Worm (Caenorhabditis elegans) whole organism, late embryonic: ENCODE data around the gene F53A10.2.

ENCODE experiments used
- C38D4.7 ChIP-seq: fragments of 200-800 bp; sonication (Bioruptor generic); optimal IDR thresholded peaks from 2 replicates; lab custom pipeline; 2018; ENCODE audit warnings: mild to moderate bottlenecking, missing genetic modification characterization, moderate library complexity, missing compliant biosample characterization
- F13H6.1 ChIP-seq: sonication (generic microtip); optimal IDR thresholded peaks from 2 replicates; lab custom pipeline; 2016; ENCODE audit warnings: missing genetic modification characterization, missing compliant biosample characterization
- K02D7.2 ChIP-seq: sonication (generic microtip); optimal IDR thresholded peaks from 2 replicates; lab custom pipeline; 2017; ENCODE audit warnings: mild to moderate bottlenecking, missing genetic modification characterization, missing compliant biosample characterization
- K09A11.1 ChIP-seq: sonication (generic microtip); optimal IDR thresholded peaks from 2 replicates; lab custom pipeline; 2017; ENCODE audit warnings: antibody characterized with exemption, mild to moderate bottlenecking, missing genetic modification characterization, missing compliant biosample characterization; ENCODE audit not compliant: insufficient read depth
- Y22D7AL.16 ChIP-seq: sonication (generic microtip); optimal IDR thresholded peaks from 2 replicates; lab custom pipeline; 2016; ENCODE audit warnings: missing genetic modification characterization, missing compliant biosample characterization
- ama-1 ChIP-seq: fragments of 150-350 bp; optimal IDR thresholded peaks from 2 replicates; lab custom pipeline; 2014
- ceh-19 ChIP-seq: fragments of 200-800 bp; sonication (Bioruptor generic); optimal IDR thresholded peaks from 2 replicates; lab custom pipeline; 2018; ENCODE audit warnings: mild to moderate bottlenecking, missing genetic modification characterization, missing compliant biosample characterization
- ceh-2 ChIP-seq: sonication (generic microtip); optimal IDR thresholded peaks from 2 replicates; lab custom pipeline; 2016; ENCODE audit warnings: missing genotype, missing genetic modification characterization, missing compliant biosample characterization
- ceh-22 ChIP-seq: sonication (generic microtip); optimal IDR thresholded peaks from 2 replicates; lab custom pipeline; 2017; ENCODE audit warnings: missing biosample characterization, missing genetic modification characterization
- ceh-24 ChIP-seq: sonication (generic microtip); optimal IDR thresholded peaks from 2 replicates; lab custom pipeline; 2016; ENCODE audit warnings: mild to moderate bottlenecking, missing genetic modification characterization, missing compliant biosample characterization
- ceh-30 ChIP-seq: fragments of 150-350 bp; optimal IDR thresholded peaks from 2 replicates; lab custom pipeline; 2014; ENCODE audit warnings: missing biosample characterization, missing genetic modification characterization
- ceh-34 ChIP-seq: sonication (generic microtip); optimal IDR thresholded peaks from 2 replicates; lab custom pipeline; 2016; ENCODE audit warnings: mild to moderate bottlenecking, missing genetic modification characterization, missing compliant biosample characterization
- ceh-9 ChIP-seq: sonication (generic microtip); optimal IDR thresholded peaks from 2 replicates; lab custom pipeline; 2016; ENCODE audit warnings: mild to moderate bottlenecking, missing genetic modification characterization, inconsistent platforms, missing compliant biosample characterization
- dmd-4 ChIP-seq: sonication (generic microtip); optimal IDR thresholded peaks from 2 replicates; lab custom pipeline; 2016; ENCODE audit warnings: borderline replicate concordance, missing genetic modification characterization, missing compliant biosample characterization
- dve-1 ChIP-seq: sonication (generic microtip); optimal IDR thresholded peaks from 2 replicates; lab custom pipeline; 2017; ENCODE audit warnings: antibody characterized with exemption, mild to moderate bottlenecking, missing genetic modification characterization, missing compliant biosample characterization
- ets-4 ChIP-seq: sonication (generic microtip); optimal IDR thresholded peaks from 2 replicates; lab custom pipeline; 2016; ENCODE audit warnings: missing genetic modification characterization, missing compliant biosample characterization
- eyg-1 ChIP-seq: sonication (generic microtip); optimal IDR thresholded peaks from 2 replicates; lab custom pipeline; 2016; ENCODE audit warnings: missing genotype, missing genetic modification characterization, missing compliant biosample characterization
- fkh-10 ChIP-seq: fragments of 150-350 bp; optimal IDR thresholded peaks from 2 replicates; lab custom pipeline; 2014; ENCODE audit warnings: missing biosample characterization, missing genetic modification reagents, missing genetic modification characterization
- fkh-6 ChIP-seq: sonication (generic microtip); optimal IDR thresholded peaks from 2 replicates; lab custom pipeline; 2016; ENCODE audit warnings: missing genetic modification characterization, missing compliant biosample characterization
- gmeb-2 ChIP-seq: sonication (generic microtip); optimal IDR thresholded peaks from 2 replicates; lab custom pipeline; 2016; ENCODE audit warnings: missing genetic modification characterization, inconsistent platforms, missing compliant biosample characterization
- hlh-13 ChIP-seq: fragments of 200-800 bp; sonication (Bioruptor generic); optimal IDR thresholded peaks from 2 replicates; lab custom pipeline; 2018; ENCODE audit warnings: mild to moderate bottlenecking, missing genetic modification characterization, missing compliant biosample characterization
- hlh-30 ChIP-seq: sonication (generic microtip); optimal IDR thresholded peaks from 2 replicates; lab custom pipeline; 2017; ENCODE audit warnings: antibody characterized with exemption, missing genetic modification characterization, missing compliant biosample characterization; ENCODE audit not compliant: insufficient read depth
- hlh-6 ChIP-seq: sonication (generic microtip); optimal IDR thresholded peaks from 2 replicates; lab custom pipeline; 2016; ENCODE audit warnings: missing genotype, missing genetic modification characterization, missing compliant biosample characterization
- hlh-8 ChIP-seq: sonication (generic microtip); optimal IDR thresholded peaks from 2 replicates; lab custom pipeline; 2016; ENCODE audit warnings: missing genotype, missing genetic modification characterization, missing compliant biosample characterization
- mec-3 ChIP-seq: sonication (generic microtip); optimal IDR thresholded peaks from 2 replicates; lab custom pipeline; 2016; ENCODE audit warnings: borderline replicate concordance, missing genetic modification characterization, missing compliant biosample characterization
- nhr-11 ChIP-seq: fragments of 150-350 bp; optimal IDR thresholded peaks from 2 replicates; lab custom pipeline; 2014; ENCODE audit warnings: missing biosample characterization, missing genetic modification characterization
- nhr-232 ChIP-seq: sonication (generic microtip); optimal IDR thresholded peaks from 2 replicates; lab custom pipeline; 2016; ENCODE audit warnings: missing genetic modification characterization, missing compliant biosample characterization
- npax-4 ChIP-seq: sonication (generic microtip); optimal IDR thresholded peaks from 2 replicates; lab custom pipeline; 2016; ENCODE audit warnings: missing genetic modification characterization, missing compliant biosample characterization
- odd-2 ChIP-seq: sonication (generic microtip); optimal IDR thresholded peaks from 2 replicates; lab custom pipeline; 2017; ENCODE audit warnings: antibody characterized with exemption, mild to moderate bottlenecking, missing genetic modification characterization, missing compliant biosample characterization
- pag-3 ChIP-seq: sonication (generic microtip); optimal IDR thresholded peaks from 2 replicates; lab custom pipeline; 2016; ENCODE audit warnings: missing compliant biosample characterization, missing genetic modification characterization, borderline replicate concordance
- pax-1 ChIP-seq: fragments of 150-350 bp; optimal IDR thresholded peaks from 2 replicates; lab custom pipeline; 2014; ENCODE audit warnings: missing biosample characterization, missing genetic modification characterization
- pha-2 ChIP-seq: sonication (generic microtip); optimal IDR thresholded peaks from 2 replicates; lab custom pipeline; 2017; ENCODE audit warnings: mild to moderate bottlenecking, missing genetic modification characterization, missing compliant biosample characterization
- pha-4 ChIP-seq: fragments of 150-350 bp; optimal IDR thresholded peaks from 2 replicates; lab custom pipeline; 2018; ENCODE audit warnings: missing biosample characterization, missing genetic modification reagents, missing genetic modification characterization
- pqm-1 ChIP-seq: sonication (generic microtip); optimal IDR thresholded peaks from 2 replicates; lab custom pipeline; 2016; ENCODE audit warnings: missing genetic modification characterization, missing compliant biosample characterization
- pros-1 ChIP-seq: fragments of 150-350 bp; optimal IDR thresholded peaks from 2 replicates; lab custom pipeline; 2014; ENCODE audit warnings: missing biosample characterization, missing genetic modification reagents, missing genetic modification characterization
- ref-2 ChIP-seq: sonication (generic microtip); optimal IDR thresholded peaks from 2 replicates; lab custom pipeline; 2016; ENCODE audit warnings: missing genetic modification characterization, missing compliant biosample characterization
- sdc-2 ChIP-seq: sonication (generic microtip); optimal IDR thresholded peaks from 2 replicates; lab custom pipeline; 2016; ENCODE audit warnings: missing genotype, missing genetic modification characterization, missing compliant biosample characterization
- sox-2 ChIP-seq: fragments of 200-800 bp; sonication (Bioruptor generic); IDR thresholded peaks from 2 replicates; pipeline ENCODE4 v1.3.6; 2022; ENCODE audit warnings: missing genetic modification reagents, missing genetic modification characterization, missing compliant biosample characterization
- tbx-2 ChIP-seq: sonication (generic microtip); optimal IDR thresholded peaks from 2 replicates; lab custom pipeline; 2016; ENCODE audit warnings: missing genetic modification characterization, missing compliant biosample characterization
- tbx-7 ChIP-seq: sonication (generic microtip); optimal IDR thresholded peaks from 2 replicates; lab custom pipeline; 2016; ENCODE audit warnings: missing genotype, missing genetic modification characterization, missing compliant biosample characterization
- unc-3 ChIP-seq, 2 experiments: fragments of 200-800 bp in 1 of 2; sonication (Bioruptor generic) in 1 of 2; sonication (generic microtip) in 1 of 2; conservative IDR thresholded peaks in 1 of 2; optimal IDR thresholded peaks in 1 of 2; 2 replicates each; pipeline versions ENCODE4 v1.3.6 to Lab custom; 2016 to 2022; ENCODE audit warnings: missing compliant biosample characterization in 2 of 2, missing genetic modification characterization in 2 of 2, missing genetic modification reagents in 1 of 2
- unc-55 ChIP-seq: sonication (generic microtip); optimal IDR thresholded peaks from 2 replicates; lab custom pipeline; 2017; ENCODE audit warnings: missing biosample characterization, missing genetic modification reagents, missing genetic modification characterization
- ztf-16 ChIP-seq: sonication (generic microtip); optimal IDR thresholded peaks from 2 replicates; lab custom pipeline; 2017; ENCODE audit warnings: missing genetic modification characterization, missing compliant biosample characterization

The F53A10.2 gene

DNA sequence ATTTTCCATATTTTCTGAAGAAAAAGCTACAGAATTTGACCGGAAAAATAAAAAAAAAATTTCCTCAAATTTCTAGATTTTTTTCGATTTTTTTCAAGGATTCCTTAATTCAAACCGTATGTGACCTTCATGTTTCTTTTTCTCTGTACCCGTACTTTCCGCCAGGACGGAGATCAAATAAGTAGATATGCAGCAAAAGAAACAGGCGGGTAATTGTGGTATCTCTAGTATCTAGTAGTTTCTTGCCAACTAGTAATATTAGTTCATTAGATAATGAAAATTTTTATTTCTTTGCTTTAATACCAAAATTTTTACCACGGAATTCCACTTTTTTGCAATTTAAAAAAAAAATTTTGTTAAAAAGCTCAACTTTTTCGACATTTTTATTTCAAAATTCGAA lies 17.5 kb downstream of the F53A10.2 start:
- TF ChIP-seq sdc-2 (tag; lab: Kevin White, UChicago) (no peak), ceh-22 (no peak), hlh-8 (tag; lab: Kevin White, UChicago) (no peak), fkh-6 (tag; lab: Kevin White, UChicago) (no peak), ceh-24 (tag; lab: Kevin White, UChicago) (no peak)

- no peak for TF ChIP-seq F13H6.1 (tag; lab: Kevin White, UChicago)
- TF ChIP-seq K09A11.1 (tag; lab: Kevin White, UChicago), result no peak
- TF ChIP-seq gmeb-2 (tag; lab: Kevin White, UChicago), result no peak
- TF ChIP-seq pax-1 (tag; lab: Kevin White, UChicago), result no peak
- no peak for TF ChIP-seq sdc-2 (tag; lab: Kevin White, UChicago)
- TF ChIP-seq odd-2 (tag; lab: Kevin White, UChicago), result no peak
- no peak for TF ChIP-seq ets-4 (tag; lab: Kevin White, UChicago)
- TF ChIP-seq ceh-19 (GFP tag; lab: Kevin White, UChicago), result no peak
- no peak for TF ChIP-seq fkh-10 (GFP tag; lab: Kevin White, UChicago)
- TF ChIP-seq ceh-34 (tag; lab: Kevin White, UChicago), result no peak
- no peak for TF ChIP-seq pag-3
- no peak for TF ChIP-seq dve-1 (tag; lab: Kevin White, UChicago)
- TF ChIP-seq ref-2 (tag; lab: Kevin White, UChicago), result no peak
- no peak for TF ChIP-seq K02D7.2
- no peak for TF ChIP-seq dmd-4 (tag; lab: Kevin White, UChicago)
- no peak for TF ChIP-seq hlh-13 (GFP tag; lab: Kevin White, UChicago)
- TF ChIP-seq ztf-16 (tag; lab: Kevin White, UChicago), result no peak
- no peak for TF ChIP-seq nhr-11 (tag; lab: Kevin White, UChicago)
- TF ChIP-seq tbx-2 (tag; lab: Kevin White, UChicago), result no peak
- TF ChIP-seq ceh-9 (tag; lab: Kevin White, UChicago), result no peak
These were observed 20.1 kb downstream of the F53A10.2 start for ce11 chrII:1217269-1217668.

- no peak for TF ChIP-seq pqm-1 (tag; lab: Kevin White, UChicago)
- peak; percentile 31 for TF ChIP-seq hlh-6 (tag; lab: Kevin White, UChicago)
These were observed 31.8 kb downstream of the F53A10.2 start for ce11 chrII:1228943-1229342.

DNA sequence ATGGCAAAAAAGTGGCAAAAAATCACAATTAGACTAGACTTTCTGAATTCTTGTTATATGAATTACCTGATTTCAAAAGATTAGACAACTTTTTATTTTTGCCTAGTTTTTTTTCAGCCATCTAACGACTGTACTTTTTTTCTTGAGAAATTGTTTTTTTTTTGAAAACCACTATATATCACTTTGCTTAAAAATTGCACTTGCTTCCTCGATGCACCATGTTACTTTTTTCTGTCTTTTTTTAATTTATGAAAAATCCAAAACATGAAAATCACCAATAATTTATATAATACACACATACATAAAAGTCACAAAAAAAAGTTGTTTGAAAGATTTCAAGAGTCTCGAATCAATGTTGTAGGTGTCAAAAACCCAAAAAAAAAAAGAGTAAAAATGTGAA lies 35.8 kb downstream of the F53A10.2 start:
- TF ChIP-seq ztf-16 (tag; lab: Kevin White, UChicago), result no peak

DNA sequence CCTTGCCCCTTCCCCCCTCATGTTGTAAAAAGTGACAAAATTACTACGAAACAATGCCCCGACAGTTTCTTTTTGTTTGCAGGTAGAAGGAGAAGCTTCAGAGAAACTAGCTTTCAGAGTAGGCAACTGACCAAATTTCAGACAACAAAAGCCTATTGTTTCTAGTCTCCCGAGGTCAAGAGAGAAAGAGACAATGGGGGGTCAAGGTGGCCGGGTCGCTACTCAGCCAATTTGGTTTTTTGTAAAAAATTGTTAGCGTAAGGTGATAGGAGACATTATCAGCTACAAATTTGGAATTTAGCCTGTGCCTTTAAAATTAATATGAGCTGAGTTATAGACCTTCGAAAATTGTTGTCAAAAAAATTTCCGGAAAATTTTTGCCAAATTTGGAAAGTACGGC lies 37.8 kb downstream of the F53A10.2 start:
- no peak for TF ChIP-seq npax-4 (tag; lab: Kevin White, UChicago)
- TF ChIP-seq fkh-10 (GFP tag; lab: Kevin White, UChicago), result no peak
- TF ChIP-seq Y22D7AL.16 (tag; lab: Kevin White, UChicago), result no peak
- TF ChIP-seq dve-1 (tag; lab: Kevin White, UChicago), result no peak
- TF ChIP-seq K02D7.2, result no peak
- no peak for TF ChIP-seq ets-4 (tag; lab: Kevin White, UChicago)
- TF ChIP-seq ama-1, result peak; percentile 22
- TF ChIP-seq, all 69 proteins: peak for 1

ce11 chrII:1236003-1236402 lies 38.8 kb downstream of the F53A10.2 start:
- no peak for TF ChIP-seq sdc-2 (tag; lab: Kevin White, UChicago)
- no peak for TF ChIP-seq unc-3 (GFP tag; conservative IDR thresholded peaks at IDR 0.05; lab: Robert Waterston, UW)
- TF ChIP-seq unc-3 (tag; optimal IDR thresholded peaks at IDR 0.05; lab: Kevin White, UChicago), result no peak
- no peak for TF ChIP-seq pros-1 (tag; lab: Kevin White, UChicago)
- TF ChIP-seq ceh-30 (tag; lab: Kevin White, UChicago), result no peak
- TF ChIP-seq ceh-22, result no peak
- TF ChIP-seq ceh-34 (tag; lab: Kevin White, UChicago), result no peak
- no peak for TF ChIP-seq C38D4.7 (GFP tag; lab: Kevin White, UChicago)
- no peak for TF ChIP-seq pha-4 (tag; lab: Kevin White, UChicago)
- TF ChIP-seq unc-55 (GFP tag; lab: Kevin White, UChicago), result no peak
- TF ChIP-seq ceh-2 (tag; lab: Kevin White, UChicago), result no peak
- TF ChIP-seq eyg-1 (tag; lab: Kevin White, UChicago), result no peak
- TF ChIP-seq hlh-30 (tag; lab: Kevin White, UChicago), result no peak
- TF ChIP-seq fkh-6 (tag; lab: Kevin White, UChicago), result no peak
- no peak for TF ChIP-seq tbx-7
- no peak for TF ChIP-seq sox-2 (GFP tag; lab: Robert Waterston, UW)
- no peak for TF ChIP-seq mec-3
- no peak for TF ChIP-seq Y22D7AL.16 (tag; lab: Kevin White, UChicago)
- TF ChIP-seq nhr-232, result no peak
- TF ChIP-seq pha-2 (tag; lab: Kevin White, UChicago), result no peak
